Fruit fly (Drosophila melanogaster): ENCODE results near the gene CG31688.

DNA sequence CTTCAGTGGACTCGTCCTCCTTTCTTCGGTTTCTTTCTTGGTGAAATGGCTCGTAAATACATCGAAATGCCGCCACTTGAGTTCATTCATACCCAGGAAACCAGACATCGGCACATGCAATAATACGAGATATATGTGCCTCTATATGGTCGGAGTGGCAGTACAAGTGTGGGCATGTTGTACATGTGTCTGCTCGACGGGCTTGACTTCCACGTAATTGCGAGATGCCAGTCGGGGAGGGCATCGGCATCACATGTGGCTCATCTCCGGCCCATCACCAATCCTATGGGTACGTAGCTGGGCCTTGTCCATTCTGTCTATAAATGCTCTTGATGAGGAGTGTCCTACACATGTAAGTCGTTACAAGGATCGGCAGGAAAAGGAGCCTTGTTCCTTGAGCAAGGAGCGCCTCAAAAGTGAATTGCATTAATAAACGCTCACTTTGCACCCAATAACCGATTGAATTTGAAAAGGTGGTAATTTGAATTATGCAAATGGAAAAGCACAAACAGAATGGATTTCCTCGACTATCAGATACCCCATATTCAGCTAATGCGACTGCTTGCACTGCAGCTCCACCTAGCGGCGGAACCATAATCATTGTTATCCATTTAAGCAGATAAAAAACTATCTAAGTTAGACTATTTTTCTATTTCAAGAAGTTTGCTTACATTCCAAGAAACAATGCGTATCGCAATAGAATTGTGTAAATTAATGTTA, 55.3 kb downstream of the CG31688 start:
- no peak for TF ChIP-seq toe (GFP tag; optimal IDR thresholded peaks at IDR 0.05)
- no peak for TF ChIP-seq cnc (optimal IDR thresholded peaks at IDR 0.05)
- no peak for TF ChIP-seq CG1620 (GFP tag; optimal IDR thresholded peaks at IDR 0.05)
